Fruit fly (Drosophila melanogaster) whole organism, prepupa: ENCODE measurements around the gene H.

ENCODE experiments used
- CG15336 ChIP-seq: fragments of 200-800 bp; sonication (Bioruptor generic); IDR thresholded peaks from 2 replicates; pipeline ENCODE4 v1.3.6; 2022; ENCODE audit warnings: missing biosample characterization, missing genetic modification characterization
- CG8632 ChIP-seq: fragments of 200-800 bp; sonication (Bioruptor generic); optimal IDR thresholded peaks from 3 replicates; lab custom pipeline; 2016; ENCODE audit warnings: missing biosample characterization, missing genetic modification characterization

DNA sequence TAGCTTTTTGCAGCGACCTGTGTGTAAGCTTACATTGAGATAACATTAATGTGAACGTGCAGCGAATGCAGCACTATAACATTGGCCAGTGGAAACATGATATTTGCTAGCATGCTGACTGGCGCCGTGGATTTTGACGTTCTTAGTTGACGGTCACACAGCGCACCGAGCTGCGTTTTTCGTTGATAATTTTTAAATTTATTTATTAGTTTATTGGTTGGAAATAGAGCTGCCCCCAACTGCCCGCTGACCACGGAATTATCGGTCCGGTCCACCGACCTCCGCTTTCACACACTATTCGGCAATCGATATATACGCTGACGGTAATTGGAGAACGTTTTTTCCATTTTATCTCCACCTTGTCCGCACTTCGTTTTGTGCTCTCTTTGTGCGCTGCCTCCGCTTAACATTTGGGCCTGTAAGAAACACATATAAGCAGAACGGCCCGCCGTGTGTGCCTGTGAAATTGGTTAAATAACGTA is at the start of gene H:
- TF ChIP-seq CG8632 (GFP tag; lab: Kevin White, UChicago) (no peak), CG15336 (no peak)
